Worm (Caenorhabditis elegans) whole organism, late embryonic: ENCODE data around the gene vps-16.

Experiments
- C08G9.2 ChIP-seq: sonication (generic microtip); optimal IDR thresholded peaks from 2 replicates; lab custom pipeline; 2016; ENCODE audit warnings: mild to moderate bottlenecking, missing genetic modification characterization, moderate library complexity, missing compliant biosample characterization
- C38D4.7 ChIP-seq: fragments of 200-800 bp; sonication (Bioruptor generic); optimal IDR thresholded peaks from 2 replicates; lab custom pipeline; 2018; ENCODE audit warnings: mild to moderate bottlenecking, missing genetic modification characterization, moderate library complexity, missing compliant biosample characterization
- F13H6.1 ChIP-seq: sonication (generic microtip); optimal IDR thresholded peaks from 2 replicates; lab custom pipeline; 2016; ENCODE audit warnings: missing genetic modification characterization, missing compliant biosample characterization
- K02D7.2 ChIP-seq: sonication (generic microtip); optimal IDR thresholded peaks from 2 replicates; lab custom pipeline; 2017; ENCODE audit warnings: mild to moderate bottlenecking, missing genetic modification characterization, missing compliant biosample characterization
- Y22D7AL.16 ChIP-seq: sonication (generic microtip); optimal IDR thresholded peaks from 2 replicates; lab custom pipeline; 2016; ENCODE audit warnings: missing genetic modification characterization, missing compliant biosample characterization
- ahr-1 ChIP-seq: sonication (generic microtip); optimal IDR thresholded peaks from 2 replicates; lab custom pipeline; 2016; ENCODE audit warnings: missing genetic modification characterization, missing compliant biosample characterization
- ceh-14 ChIP-seq: sonication (generic microtip); optimal IDR thresholded peaks from 2 replicates; lab custom pipeline; 2016; ENCODE audit warnings: missing genotype, missing genetic modification characterization, missing compliant biosample characterization
- ceh-2 ChIP-seq: sonication (generic microtip); optimal IDR thresholded peaks from 2 replicates; lab custom pipeline; 2016; ENCODE audit warnings: missing genotype, missing genetic modification characterization, missing compliant biosample characterization
- ceh-31 ChIP-seq: sonication (generic microtip); optimal IDR thresholded peaks from 2 replicates; lab custom pipeline; 2016; ENCODE audit warnings: missing genetic modification characterization, missing compliant biosample characterization
- ceh-34 ChIP-seq: sonication (generic microtip); optimal IDR thresholded peaks from 2 replicates; lab custom pipeline; 2016; ENCODE audit warnings: mild to moderate bottlenecking, missing genetic modification characterization, missing compliant biosample characterization
- ceh-45 ChIP-seq: fragments of 200-800 bp; sonication (Bioruptor generic); IDR thresholded peaks from 2 replicates; pipeline ENCODE4 v1.3.6; 2022; ENCODE audit warnings: missing genetic modification reagents, missing genetic modification characterization, missing compliant biosample characterization
- ceh-6 ChIP-seq: fragments of 200-800 bp; sonication (Bioruptor generic); optimal IDR thresholded peaks from 2 replicates; lab custom pipeline; 2018; ENCODE audit warnings: mild to moderate bottlenecking, missing genetic modification characterization, missing compliant biosample characterization
- dmd-4 ChIP-seq: sonication (generic microtip); optimal IDR thresholded peaks from 2 replicates; lab custom pipeline; 2016; ENCODE audit warnings: borderline replicate concordance, missing genetic modification characterization, missing compliant biosample characterization
- dve-1 ChIP-seq: sonication (generic microtip); optimal IDR thresholded peaks from 2 replicates; lab custom pipeline; 2017; ENCODE audit warnings: antibody characterized with exemption, mild to moderate bottlenecking, missing genetic modification characterization, missing compliant biosample characterization
- elt-2 ChIP-seq: sonication (generic microtip); optimal IDR thresholded peaks from 2 replicates; lab custom pipeline; 2016; ENCODE audit warnings: missing genetic modification reagents, missing genetic modification characterization, missing compliant biosample characterization
- elt-4 ChIP-seq: sonication (generic microtip); optimal IDR thresholded peaks from 2 replicates; lab custom pipeline; 2016; ENCODE audit warnings: missing genetic modification characterization, missing compliant biosample characterization
- eyg-1 ChIP-seq: sonication (generic microtip); optimal IDR thresholded peaks from 2 replicates; lab custom pipeline; 2016; ENCODE audit warnings: missing genotype, missing genetic modification characterization, missing compliant biosample characterization
- fax-1 ChIP-seq: sonication (generic microtip); optimal IDR thresholded peaks from 2 replicates; lab custom pipeline; 2016; ENCODE audit warnings: missing genotype, missing genetic modification characterization, missing compliant biosample characterization
- fkh-10 ChIP-seq: fragments of 150-350 bp; optimal IDR thresholded peaks from 2 replicates; lab custom pipeline; 2014; ENCODE audit warnings: missing biosample characterization, missing genetic modification reagents, missing genetic modification characterization
- fkh-6 ChIP-seq: sonication (generic microtip); optimal IDR thresholded peaks from 2 replicates; lab custom pipeline; 2016; ENCODE audit warnings: missing genetic modification characterization, missing compliant biosample characterization
- hlh-15 ChIP-seq: sonication (generic microtip); optimal IDR thresholded peaks from 2 replicates; lab custom pipeline; 2016; ENCODE audit warnings: missing genetic modification characterization, missing compliant biosample characterization
- hlh-30 ChIP-seq: sonication (generic microtip); optimal IDR thresholded peaks from 2 replicates; lab custom pipeline; 2017; ENCODE audit warnings: antibody characterized with exemption, missing genetic modification characterization, missing compliant biosample characterization; ENCODE audit not compliant: insufficient read depth
- hlh-6 ChIP-seq: sonication (generic microtip); optimal IDR thresholded peaks from 2 replicates; lab custom pipeline; 2016; ENCODE audit warnings: missing genotype, missing genetic modification characterization, missing compliant biosample characterization
- hlh-8 ChIP-seq: sonication (generic microtip); optimal IDR thresholded peaks from 2 replicates; lab custom pipeline; 2016; ENCODE audit warnings: missing genotype, missing genetic modification characterization, missing compliant biosample characterization
- lin-11 ChIP-seq: fragments of 200-800 bp; sonication (Bioruptor generic); optimal IDR thresholded peaks from 2 replicates; lab custom pipeline; 2018; ENCODE audit warnings: mild to moderate bottlenecking, missing genetic modification characterization, missing compliant biosample characterization
- madf-2 ChIP-seq: sonication (generic microtip); optimal IDR thresholded peaks from 2 replicates; lab custom pipeline; 2017; ENCODE audit warnings: missing genetic modification characterization, missing compliant biosample characterization
- mec-3 ChIP-seq: sonication (generic microtip); optimal IDR thresholded peaks from 2 replicates; lab custom pipeline; 2016; ENCODE audit warnings: borderline replicate concordance, missing genetic modification characterization, missing compliant biosample characterization
- nfya-1 ChIP-seq: sonication (generic microtip); optimal IDR thresholded peaks from 2 replicates; lab custom pipeline; 2017; ENCODE audit warnings: missing genetic modification characterization, mild to moderate bottlenecking, missing compliant biosample characterization, antibody characterized with exemption, moderate library complexity
- nhr-232 ChIP-seq: sonication (generic microtip); optimal IDR thresholded peaks from 2 replicates; lab custom pipeline; 2016; ENCODE audit warnings: missing genetic modification characterization, missing compliant biosample characterization
- npax-4 ChIP-seq: sonication (generic microtip); optimal IDR thresholded peaks from 2 replicates; lab custom pipeline; 2016; ENCODE audit warnings: missing genetic modification characterization, missing compliant biosample characterization
- odd-2 ChIP-seq: sonication (generic microtip); optimal IDR thresholded peaks from 2 replicates; lab custom pipeline; 2017; ENCODE audit warnings: antibody characterized with exemption, mild to moderate bottlenecking, missing genetic modification characterization, missing compliant biosample characterization
- pax-1 ChIP-seq: fragments of 150-350 bp; optimal IDR thresholded peaks from 2 replicates; lab custom pipeline; 2014; ENCODE audit warnings: missing biosample characterization, missing genetic modification characterization
- pha-2 ChIP-seq: sonication (generic microtip); optimal IDR thresholded peaks from 2 replicates; lab custom pipeline; 2017; ENCODE audit warnings: mild to moderate bottlenecking, missing genetic modification characterization, missing compliant biosample characterization
- pha-4 ChIP-seq: fragments of 150-350 bp; optimal IDR thresholded peaks from 2 replicates; lab custom pipeline; 2018; ENCODE audit warnings: missing biosample characterization, missing genetic modification reagents, missing genetic modification characterization
- pqm-1 ChIP-seq: sonication (generic microtip); optimal IDR thresholded peaks from 2 replicates; lab custom pipeline; 2016; ENCODE audit warnings: missing genetic modification characterization, missing compliant biosample characterization
- pros-1 ChIP-seq: fragments of 150-350 bp; optimal IDR thresholded peaks from 2 replicates; lab custom pipeline; 2014; ENCODE audit warnings: missing biosample characterization, missing genetic modification reagents, missing genetic modification characterization
- ref-2 ChIP-seq: sonication (generic microtip); optimal IDR thresholded peaks from 2 replicates; lab custom pipeline; 2016; ENCODE audit warnings: missing genetic modification characterization, missing compliant biosample characterization
- rnt-1 ChIP-seq: sonication (generic microtip); optimal IDR thresholded peaks from 2 replicates; lab custom pipeline; 2016; ENCODE audit warnings: missing genetic modification characterization, missing compliant biosample characterization
- sdc-2 ChIP-seq: sonication (generic microtip); optimal IDR thresholded peaks from 2 replicates; lab custom pipeline; 2016; ENCODE audit warnings: missing genotype, missing genetic modification characterization, missing compliant biosample characterization
- sox-2 ChIP-seq: fragments of 200-800 bp; sonication (Bioruptor generic); IDR thresholded peaks from 2 replicates; pipeline ENCODE4 v1.3.6; 2022; ENCODE audit warnings: missing genetic modification reagents, missing genetic modification characterization, missing compliant biosample characterization
- tbx-2 ChIP-seq: sonication (generic microtip); optimal IDR thresholded peaks from 2 replicates; lab custom pipeline; 2016; ENCODE audit warnings: missing genetic modification characterization, missing compliant biosample characterization
- ttx-3 ChIP-seq: sonication (generic microtip); optimal IDR thresholded peaks from 2 replicates; lab custom pipeline; 2016; ENCODE audit warnings: missing genetic modification reagents, missing genetic modification characterization, missing compliant biosample characterization
- unc-3 ChIP-seq, 2 experiments: fragments of 200-800 bp in 1 of 2; sonication (Bioruptor generic) in 1 of 2; sonication (generic microtip) in 1 of 2; conservative IDR thresholded peaks in 1 of 2; optimal IDR thresholded peaks in 1 of 2; 2 replicates each; pipeline versions ENCODE4 v1.3.6 to Lab custom; 2016 to 2022; ENCODE audit warnings: missing compliant biosample characterization in 2 of 2, missing genetic modification characterization in 2 of 2, missing genetic modification reagents in 1 of 2
- unc-42 ChIP-seq: sonication (generic microtip); optimal IDR thresholded peaks from 2 replicates; lab custom pipeline; 2016; ENCODE audit warnings: missing genotype, missing genetic modification characterization, missing compliant biosample characterization
- unc-55 ChIP-seq: sonication (generic microtip); optimal IDR thresholded peaks from 2 replicates; lab custom pipeline; 2017; ENCODE audit warnings: missing biosample characterization, missing genetic modification reagents, missing genetic modification characterization
- ztf-16 ChIP-seq: sonication (generic microtip); optimal IDR thresholded peaks from 2 replicates; lab custom pipeline; 2017; ENCODE audit warnings: missing genetic modification characterization, missing compliant biosample characterization

The vps-16 gene

ce11 chrIII:6452278-6452677, 19.2 kb downstream of the vps-16 start, which contains the start of gene set-1:
Gene set-1 (minus strand): TSS chrIII:6452378.
- no peak for TF ChIP-seq hlh-6
- TF ChIP-seq unc-55: no peak
- TF ChIP-seq pha-4 (tag; lab: Kevin White, UChicago): no peak
- no peak for TF ChIP-seq pax-1 (tag; lab: Kevin White, UChicago)
- TF ChIP-seq ttx-3 (tag; lab: Kevin White, UChicago): no peak
- TF ChIP-seq Y22D7AL.16: no peak
- no peak for TF ChIP-seq ceh-6 (GFP tag; lab: Kevin White, UChicago)
- TF ChIP-seq hlh-15 (tag; lab: Kevin White, UChicago): no peak
- TF ChIP-seq odd-2 (tag; lab: Kevin White, UChicago): no peak
- no peak for TF ChIP-seq C38D4.7 (GFP tag; lab: Kevin White, UChicago)
- no peak for TF ChIP-seq hlh-30
- TF ChIP-seq unc-42 (tag; lab: Kevin White, UChicago): no peak
- TF ChIP-seq ztf-16: no peak
- no peak for TF ChIP-seq ref-2 (tag; lab: Kevin White, UChicago)
- no peak for TF ChIP-seq ceh-2 (tag; lab: Kevin White, UChicago)
- TF ChIP-seq C08G9.2 (tag; lab: Kevin White, UChicago): no peak
- no peak for TF ChIP-seq hlh-8 (tag; lab: Kevin White, UChicago)
- TF ChIP-seq K02D7.2 (tag; lab: Kevin White, UChicago): no peak
- no peak for TF ChIP-seq mec-3
- no peak for TF ChIP-seq lin-11

ce11 chrIII:6452683-6453082, 19.6 kb downstream of the vps-16 start:
- peak; percentile 81 for TF ChIP-seq hlh-30
- TF ChIP-seq unc-42 (tag; lab: Kevin White, UChicago): no peak
- no peak for TF ChIP-seq dmd-4 (tag; lab: Kevin White, UChicago)
- TF ChIP-seq, all 69 proteins: peak for 1

DNA sequence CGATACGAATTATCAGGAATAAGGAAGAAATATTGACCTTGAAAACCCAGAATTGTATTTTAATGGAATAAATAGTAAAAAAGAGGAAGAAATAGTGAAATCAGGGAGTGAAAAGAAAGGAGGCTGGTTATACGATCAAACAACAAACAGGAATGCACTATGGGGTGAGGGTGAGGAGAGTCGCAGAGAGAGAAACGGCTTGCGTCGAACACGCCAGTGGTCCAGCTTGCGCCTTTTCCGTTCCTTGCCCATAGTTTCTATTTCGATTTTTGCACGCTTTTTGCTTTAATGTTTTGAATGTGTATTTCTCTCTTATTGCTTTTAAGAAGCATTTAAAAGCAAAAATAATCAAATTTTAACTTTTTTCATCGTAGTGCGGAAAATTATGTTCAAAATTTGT, 20.6 kb downstream of the vps-16 start:
- peak; percentile 11 for TF ChIP-seq hlh-8 (tag; lab: Kevin White, UChicago)
- TF ChIP-seq ceh-34 (tag; lab: Kevin White, UChicago): peak; percentile 87
- TF ChIP-seq F13H6.1 (tag; lab: Kevin White, UChicago): peak; percentile 54
- TF ChIP-seq nhr-232 (tag; lab: Kevin White, UChicago): peak; percentile 28
- no peak for TF ChIP-seq ceh-45 (GFP tag; lab: Robert Waterston, UW)
- no peak for TF ChIP-seq unc-3 (GFP tag; conservative IDR thresholded peaks at IDR 0.05; lab: Robert Waterston, UW)
- TF ChIP-seq unc-3 (tag; optimal IDR thresholded peaks at IDR 0.05; lab: Kevin White, UChicago): peak; percentile 36
- TF ChIP-seq sox-2 (GFP tag; lab: Robert Waterston, UW): 0 out of 2 replicates have a peak, but pooled peaks have one; percentile 23
- TF ChIP-seq ceh-14 (tag; lab: Kevin White, UChicago): peak; percentile 68
- no peak for TF ChIP-seq Y22D7AL.16
- TF ChIP-seq dmd-4 (tag; lab: Kevin White, UChicago): no peak
- peak; percentile 55 for TF ChIP-seq sdc-2 (tag; lab: Kevin White, UChicago)
- TF ChIP-seq pqm-1: peak; percentile 32
- TF ChIP-seq fkh-6 (tag; lab: Kevin White, UChicago): peak; percentile 56
- no peak for TF ChIP-seq ahr-1 (tag; lab: Kevin White, UChicago)
- TF ChIP-seq elt-4 (tag; lab: Kevin White, UChicago): no peak
- TF ChIP-seq pax-1 (tag; lab: Kevin White, UChicago): no peak
- TF ChIP-seq rnt-1: peak; percentile 41
- peak; percentile 40 for TF ChIP-seq fax-1 (tag; lab: Kevin White, UChicago)
- peak; percentile 32 for TF ChIP-seq C38D4.7 (GFP tag; lab: Kevin White, UChicago)
- no peak for TF ChIP-seq npax-4 (tag; lab: Kevin White, UChicago)
- TF ChIP-seq pha-2: peak; percentile 17
- TF ChIP-seq dve-1 (tag; lab: Kevin White, UChicago): peak; percentile 79
- no peak for TF ChIP-seq fkh-10 (GFP tag; lab: Kevin White, UChicago)
- TF ChIP-seq hlh-15 (tag; lab: Kevin White, UChicago): peak; percentile 5
- no peak for TF ChIP-seq ceh-6 (GFP tag; lab: Kevin White, UChicago)
- peak; percentile 62 for TF ChIP-seq ttx-3 (tag; lab: Kevin White, UChicago)
- peak; percentile 83 for TF ChIP-seq nfya-1 (tag; lab: Kevin White, UChicago)
- TF ChIP-seq odd-2 (tag; lab: Kevin White, UChicago): no peak
- TF ChIP-seq hlh-30: peak; percentile 41
- TF ChIP-seq eyg-1 (tag; lab: Kevin White, UChicago): no peak
- TF ChIP-seq elt-2 (tag; lab: Kevin White, UChicago): peak; percentile 80
- TF ChIP-seq madf-2 (tag; lab: Kevin White, UChicago): peak; percentile 41
- TF ChIP-seq pros-1 (tag; lab: Kevin White, UChicago): peak; percentile 14
- peak; percentile 74 for TF ChIP-seq ztf-16
- peak; percentile 75 for TF ChIP-seq ceh-31 (tag; lab: Kevin White, UChicago)
- TF ChIP-seq hlh-6: no peak
- TF ChIP-seq tbx-2 (tag; lab: Kevin White, UChicago): peak; percentile 78
- TF ChIP-seq K02D7.2 (tag; lab: Kevin White, UChicago): no peak
- peak; percentile 45 for TF ChIP-seq ceh-2 (tag; lab: Kevin White, UChicago)
